Fruit fly (Drosophila melanogaster) whole organism, embryonic: ENCODE data around the gene Ufd1.

Source experiments
- Ada2b ChIP-seq: fragments of 200-800 bp; sonication (Bioruptor generic); IDR thresholded peaks from 2 replicates; pipeline ENCODE4 v1.3.6; 2022; ENCODE audit warnings: missing biosample characterization, missing genetic modification characterization
- B-H1 ChIP-seq: fragments of 200-800 bp; sonication (Bioruptor generic); IDR thresholded peaks from 3 replicates; pipeline ENCODE4 v1.3.6; 2022; ENCODE audit warnings: missing biosample characterization, missing genetic modification characterization
- BtbVII ChIP-seq: fragments of 200-800 bp; sonication (Bioruptor generic); optimal IDR thresholded peaks from 3 replicates; lab custom pipeline; 2017; ENCODE audit warnings: missing biosample characterization, mild to moderate bottlenecking, missing genetic modification characterization
- CG10543 ChIP-seq: fragments of 200-800 bp; sonication (Bioruptor generic); optimal IDR thresholded peaks from 3 replicates; lab custom pipeline; 2017; ENCODE audit warnings: missing biosample characterization, mild to moderate bottlenecking, missing genetic modification characterization, moderate library complexity
- CG10565 ChIP-seq: fragments of 200-800 bp; sonication (Bioruptor generic); optimal IDR thresholded peaks from 3 replicates; lab custom pipeline; 2016; ENCODE audit warnings: missing biosample characterization, mild to moderate bottlenecking, missing genetic modification characterization
- CG11696 ChIP-seq: fragments of 200-800 bp; sonication (Bioruptor generic); IDR thresholded peaks from 2 replicates; pipeline ENCODE4 v1.3.6; 2022; ENCODE audit warnings: missing biosample characterization, missing genetic modification characterization
- CG13894 ChIP-seq: fragments of 200-800 bp; sonication (Bioruptor generic); optimal IDR thresholded peaks from 3 replicates; lab custom pipeline; 2018; ENCODE audit warnings: missing biosample characterization, mild to moderate bottlenecking, missing genetic modification characterization, moderate library complexity
- CG14965 ChIP-seq: fragments of 200-800 bp; sonication (Bioruptor generic); optimal IDR thresholded peaks from 2 replicates; lab custom pipeline; 2016; ENCODE audit warnings: missing biosample characterization, missing genetic modification characterization, borderline replicate concordance
- CG16779 ChIP-seq: fragments of 200-800 bp; sonication (Bioruptor generic); IDR thresholded peaks from 2 replicates; pipeline ENCODE4 v1.3.6; 2022; ENCODE audit warnings: missing biosample characterization, missing genetic modification characterization
- CG17612 ChIP-seq: fragments of 200-800 bp; sonication (Bioruptor generic); IDR thresholded peaks from 2 replicates; pipeline ENCODE4 v1.3.6; 2022; ENCODE audit warnings: missing biosample characterization, missing genetic modification characterization
- CG1832 ChIP-seq: fragments of 200-800 bp; sonication (Bioruptor generic); optimal IDR thresholded peaks from 2 replicates; lab custom pipeline; 2017; ENCODE audit warnings: missing biosample characterization, mild to moderate bottlenecking, missing genetic modification characterization, inconsistent platforms
- CG2120 ChIP-seq: fragments of 200-800 bp; sonication (Bioruptor generic); optimal IDR thresholded peaks from 3 replicates; lab custom pipeline; 2016; ENCODE audit warnings: missing biosample characterization, missing genetic modification characterization
- CG34224 ChIP-seq: fragments of 200-800 bp; sonication (Bioruptor generic); IDR thresholded peaks from 3 replicates; pipeline ENCODE4 v1.3.6; 2022; ENCODE audit warnings: missing biosample characterization, missing genetic modification characterization; ENCODE audit not compliant: partially characterized antibody
- CG3995 ChIP-seq: fragments of 200-800 bp; sonication (Bioruptor generic); optimal IDR thresholded peaks from 3 replicates; lab custom pipeline; 2016; ENCODE audit warnings: missing biosample characterization, missing genetic modification characterization
- CG5180 ChIP-seq: fragments of 200-800 bp; sonication (Bioruptor generic); optimal IDR thresholded peaks from 3 replicates; lab custom pipeline; 2017; ENCODE audit warnings: missing biosample characterization, missing genetic modification characterization, mild to moderate bottlenecking, moderate library complexity, missing genetic modification reagents
- CoRest ChIP-seq: fragments of 200-800 bp; sonication (Bioruptor generic); optimal IDR thresholded peaks from 3 replicates; lab custom pipeline; 2018; ENCODE audit warnings: missing biosample characterization, mild to moderate bottlenecking, missing genetic modification characterization, moderate library complexity
- Dll ChIP-seq: fragments of 200-800 bp; sonication (Bioruptor generic); IDR thresholded peaks from 4 replicates; pipeline ENCODE4 v1.3.6; 2022; ENCODE audit warnings: missing biosample characterization, missing genetic modification characterization; ENCODE audit not compliant: partially characterized antibody
- Doc2 ChIP-seq: fragments of 200-800 bp; sonication (Bioruptor generic); IDR thresholded peaks from 2 replicates; pipeline ENCODE4 v1.3.6; 2022; ENCODE audit warnings: missing biosample characterization, missing genetic modification characterization
- E2f2 ChIP-seq: fragments of 200-800 bp; sonication (Bioruptor generic); IDR thresholded peaks from 2 replicates; pipeline ENCODE4 v1.3.6; 2022; ENCODE audit warnings: missing biosample characterization, missing genetic modification characterization
- Ets97D ChIP-seq: fragments of 200-800 bp; sonication (Bioruptor generic); optimal IDR thresholded peaks from 3 replicates; lab custom pipeline; 2016; ENCODE audit warnings: missing biosample characterization, missing genetic modification characterization
- Fer1 ChIP-seq: fragments of 200-800 bp; sonication (Bioruptor generic); optimal IDR thresholded peaks from 2 replicates; lab custom pipeline; 2017; ENCODE audit warnings: missing biosample characterization, mild to moderate bottlenecking, missing genetic modification characterization
- Fer2 ChIP-seq: fragments of 200-800 bp; sonication (Bioruptor generic); optimal IDR thresholded peaks from 2 replicates; lab custom pipeline; 2018; ENCODE audit warnings: missing biosample characterization, mild to moderate bottlenecking, missing genetic modification characterization, moderate library complexity
- H15 ChIP-seq: fragments of 200-800 bp; sonication (Bioruptor generic); IDR thresholded peaks from 3 replicates; pipeline ENCODE4 v1.3.6; 2022; ENCODE audit warnings: missing biosample characterization, missing genetic modification characterization
- Hr3 ChIP-seq: fragments of 200-800 bp; sonication (Bioruptor generic); optimal IDR thresholded peaks from 3 replicates; lab custom pipeline; 2016; ENCODE audit warnings: missing biosample characterization, missing genetic modification characterization
- Kr ChIP-seq: fragments of 200-800 bp; sonication (Bioruptor generic); optimal IDR thresholded peaks from 2 replicates; lab custom pipeline; 2017; ENCODE audit warnings: missing biosample characterization, mild to moderate bottlenecking, missing genetic modification characterization
- Nf-YC ChIP-seq: fragments of 200-800 bp; optimal IDR thresholded peaks from 3 replicates; lab custom pipeline; 2019; ENCODE audit warnings: missing biosample characterization, mild to moderate bottlenecking, missing genetic modification characterization, moderate library complexity
- Oli ChIP-seq: fragments of 200-800 bp; sonication (Bioruptor generic); optimal IDR thresholded peaks from 2 replicates; lab custom pipeline; 2018; ENCODE audit warnings: missing biosample characterization, mild to moderate bottlenecking, missing genetic modification characterization, moderate library complexity
- Optix ChIP-seq: fragments of 200-800 bp; sonication (Bioruptor generic); IDR thresholded peaks from 3 replicates; pipeline ENCODE4 v1.3.6; 2022; ENCODE audit warnings: missing biosample characterization, missing genetic modification characterization
- Stat92E ChIP-seq, 3 experiments: fragments of >200 bp in 2 of 3; fragments of 200-800 bp in 1 of 3; sonication (Bioruptor generic) in 1 of 3; optimal IDR thresholded peaks; 2 replicates each; lab custom pipeline; 2017 to 2019; ENCODE audit warnings: missing biosample characterization in 3 of 3, missing genetic modification characterization in 3 of 3, mild to moderate bottlenecking in 1 of 3, moderate library complexity in 1 of 3
- Tbp ChIP-seq: fragments of >200 bp; optimal IDR thresholded peaks from 2 replicates; lab custom pipeline; 2018; ENCODE audit warnings: missing biosample characterization, missing genetic modification characterization
- btn ChIP-seq: fragments of 200-800 bp; sonication (Bioruptor generic); optimal IDR thresholded peaks from 2 replicates; lab custom pipeline; 2016; ENCODE audit warnings: missing biosample characterization, missing genetic modification characterization
- cato ChIP-seq: fragments of 200-800 bp; sonication (Bioruptor generic); optimal IDR thresholded peaks from 2 replicates; lab custom pipeline; 2016; ENCODE audit warnings: missing biosample characterization, missing genetic modification characterization, borderline replicate concordance
- dmrt99B ChIP-seq: fragments of 200-800 bp; sonication (Bioruptor generic); optimal IDR thresholded peaks from 2 replicates; lab custom pipeline; 2018; ENCODE audit warnings: missing biosample characterization, mild to moderate bottlenecking, missing genetic modification characterization, moderate library complexity
- exex ChIP-seq: fragments of 200-800 bp; sonication (Bioruptor generic); optimal IDR thresholded peaks from 4 replicates; lab custom pipeline; 2018; ENCODE audit warnings: missing biosample characterization, mild to moderate bottlenecking, missing genetic modification characterization, moderate library complexity
- fd3F ChIP-seq: fragments of 200-800 bp; sonication (Bioruptor generic); optimal IDR thresholded peaks from 2 replicates; lab custom pipeline; 2018; ENCODE audit warnings: missing biosample characterization, mild to moderate bottlenecking, missing genetic modification characterization, moderate library complexity
- ftz-f1 ChIP-seq: fragments of 200-800 bp; sonication (Bioruptor generic); optimal IDR thresholded peaks from 2 replicates; lab custom pipeline; 2016; ENCODE audit warnings: missing biosample characterization, missing genetic modification characterization
- fu2 ChIP-seq: fragments of 200-800 bp; sonication (Bioruptor generic); optimal IDR thresholded peaks from 2 replicates; lab custom pipeline; 2016; ENCODE audit warnings: missing biosample characterization, missing genetic modification characterization
- gem ChIP-seq: fragments of 200-800 bp; sonication (Bioruptor generic); optimal IDR thresholded peaks from 2 replicates; lab custom pipeline; 2019; ENCODE audit warnings: missing biosample characterization, mild to moderate bottlenecking, missing genetic modification characterization, moderate library complexity
- lmd ChIP-seq: fragments of 200-800 bp; sonication (Bioruptor generic); IDR thresholded peaks from 2 replicates; pipeline ENCODE4 v1.3.6; 2022; ENCODE audit warnings: missing biosample characterization, missing genetic modification characterization
- peb ChIP-seq: fragments of 200-800 bp; sonication (Bioruptor generic); IDR thresholded peaks from 2 replicates; pipeline ENCODE4 v1.3.6; 2022; ENCODE audit warnings: missing biosample characterization, missing genetic modification characterization
- phol ChIP-seq: fragments of 200-800 bp; sonication (Bioruptor generic); optimal IDR thresholded peaks from 3 replicates; lab custom pipeline; 2018; ENCODE audit warnings: missing biosample characterization, mild to moderate bottlenecking, missing genetic modification characterization, moderate library complexity
- sens ChIP-seq: fragments of 200-800 bp; sonication (Bioruptor generic); peaks from one replicate; lab custom pipeline; 2016; ENCODE audit warnings: missing biosample characterization, missing genetic modification characterization
- slp2 ChIP-seq: fragments of 200-800 bp; sonication (Bioruptor generic); optimal IDR thresholded peaks from 2 replicates; lab custom pipeline; 2016; ENCODE audit warnings: missing biosample characterization, missing genetic modification characterization
- sqz ChIP-seq: fragments of 200-800 bp; sonication (Bioruptor generic); optimal IDR thresholded peaks from 3 replicates; lab custom pipeline; 2018; ENCODE audit warnings: missing biosample characterization, mild to moderate bottlenecking, missing genetic modification characterization
- stc ChIP-seq: fragments of 200-800 bp; sonication (Bioruptor generic); IDR thresholded peaks from 2 replicates; pipeline ENCODE4 v1.3.6; 2022; ENCODE audit warnings: missing biosample characterization, missing genetic modification characterization
- tll ChIP-seq, 2 experiments: fragments of 200-800 bp in 1 of 2; fragments of >200 bp in 1 of 2; sonication (Bioruptor generic) in 1 of 2; optimal IDR thresholded peaks; 2 replicates each; lab custom pipeline; 2017 to 2019; ENCODE audit warnings: missing biosample characterization in 2 of 2, missing genetic modification characterization in 2 of 2, mild to moderate bottlenecking in 1 of 2, moderate library complexity in 1 of 2
- vnd ChIP-seq: fragments of 200-800 bp; sonication (Bioruptor generic); IDR thresholded peaks from 3 replicates; pipeline ENCODE4 v1.3.6; 2022; ENCODE audit warnings: missing biosample characterization, missing genetic modification characterization; ENCODE audit not compliant: partially characterized antibody
- z ChIP-seq: fragments of 200-800 bp; sonication (Bioruptor generic); IDR thresholded peaks from 3 replicates; pipeline ENCODE4 v1.3.6; 2022; ENCODE audit warnings: missing biosample characterization, missing genetic modification characterization

The Ufd1 gene

DNA sequence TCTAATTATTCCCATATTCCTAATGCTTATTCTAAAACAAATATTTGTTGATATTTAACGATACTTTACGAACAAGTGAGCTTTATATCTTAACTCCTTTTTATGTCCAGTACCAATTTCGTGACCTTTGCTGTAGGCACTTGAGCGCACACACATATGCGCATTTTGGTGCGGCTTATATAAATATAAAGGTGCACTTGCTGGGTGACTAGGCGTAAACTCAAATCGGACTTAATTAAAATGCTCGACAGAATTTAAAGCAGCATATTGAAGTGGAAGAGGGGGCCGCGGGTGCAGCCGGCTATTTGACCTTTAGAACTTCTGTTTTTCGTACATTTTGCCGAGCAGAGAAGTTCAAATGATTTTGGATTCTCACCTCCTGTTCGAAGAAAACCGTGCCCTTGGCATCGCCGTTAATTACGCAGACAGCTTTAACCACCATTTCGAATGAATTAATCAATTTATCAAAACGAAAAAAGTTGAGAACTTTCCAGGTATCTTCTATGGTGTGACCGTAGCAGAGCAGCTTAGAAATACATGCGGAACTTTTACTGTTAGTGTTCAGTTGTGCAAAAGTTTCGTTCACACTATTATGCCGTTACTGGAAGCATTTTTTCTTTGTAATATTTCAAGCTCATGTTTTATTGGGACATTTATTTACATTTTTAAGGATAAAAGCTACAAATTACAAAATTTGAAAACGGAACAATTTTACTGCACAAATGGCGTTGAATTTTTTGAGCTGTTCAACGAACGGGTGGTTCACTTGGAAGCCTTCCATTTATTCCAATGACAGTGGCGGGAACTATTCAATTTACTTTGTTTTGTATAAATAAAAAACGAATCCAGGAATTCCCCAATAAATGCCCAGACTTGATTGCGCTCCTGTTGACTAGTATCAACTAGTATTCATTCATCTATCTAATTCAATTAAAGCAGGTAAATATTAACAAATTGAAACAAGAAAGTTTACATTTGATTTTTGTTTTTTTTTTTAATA, 9.5 kb downstream of the Ufd1 start, which contains the start of gene Sod1 (continued):
- TF ChIP-seq CG3995 (peak; percentile 89), fd3F (no peak), slp2 (GFP tag; lab: Kevin White, UChicago) (no peak), CG5180 (GFP tag; lab: Kevin White, UChicago) (no peak), Doc2 (GFP tag; lab: Robert Waterston, UW) (no peak), cato (GFP tag; lab: Kevin White, UChicago) (no peak), sqz (GFP tag; lab: Kevin White, UChicago) (peak; percentile 22), E2f2 (peak; percentile 81), lmd (GFP tag; lab: Robert Waterston, UW) (no peak), CG10565 (GFP tag; lab: Kevin White, UChicago) (no peak), z (GFP tag; lab: Robert Waterston, UW) (no peak), BtbVII (GFP tag; lab: Kevin White, UChicago) (peak; percentile 51), B-H1 (GFP tag; lab: Robert Waterston, UW) (no peak), btn (GFP tag; lab: Kevin White, UChicago) (no peak), Stat92E (GFP tag; optimal IDR thresholded peaks at IDR 0.05; lab: Kevin White, UChicago) (no peak), Kr (GFP tag; lab: Kevin White, UChicago) (no peak), peb (GFP tag; lab: Robert Waterston, UW) (no peak), CG17612 (GFP tag; lab: Robert Waterston, UW) (no peak), CoRest (peak; percentile 26), Dll (GFP tag; lab: Robert Waterston, UW) (no peak), fu2 (GFP tag; lab: Kevin White, UChicago) (no peak), exex (tag; lab: Kevin White, UChicago) (peak; percentile 30), Fer2 (tag; lab: Kevin White, UChicago) (no peak), Ada2b (GFP tag; lab: Robert Waterston, UW) (no peak), Tbp (GFP tag; lab: Kevin White, UChicago) (no peak), Oli (tag; lab: Kevin White, UChicago) (no peak), dmrt99B (tag; lab: Kevin White, UChicago) (no peak), CG34224 (GFP tag; lab: Robert Waterston, UW) (peak; percentile 53; the same call in 1 of the 3 replicates), Hr3 (GFP tag; lab: Kevin White, UChicago) (no peak), tll (GFP tag; optimal IDR thresholded peaks at IDR 0.05; lab: Kevin White, UChicago) (no peak), Optix (GFP tag; lab: Robert Waterston, UW) (no peak), ftz-f1 (GFP tag; lab: Kevin White, UChicago) (peak; percentile 90), phol (tag; lab: Kevin White, UChicago) (peak; percentile 8), CG14965 (GFP tag; lab: Kevin White, UChicago) (no peak), CG16779 (no peak), Nf-YC (tag; lab: Kevin White, UChicago) (no peak), H15 (GFP tag; lab: Robert Waterston, UW) (no peak), Ets97D (peak; percentile 38), CG10543 (GFP tag; lab: Kevin White, UChicago) (no peak), CG2120 (GFP tag; lab: Kevin White, UChicago) (peak; percentile 6), CG1832 (GFP tag; lab: Kevin White, UChicago) (no peak), gem (no peak), CG13894 (tag; lab: Kevin White, UChicago) (no peak), stc (GFP tag; lab: Robert Waterston, UW) (0 out of 2 replicates have a peak, but pooled peaks have one; percentile 22), sens (peak; percentile 69), vnd (GFP tag; lab: Robert Waterston, UW) (0 out of 3 replicates have a peak, but pooled peaks have one; percentile 12), CG11696 (peak; percentile 86), Fer1 (peak; percentile 1)
